Worm (Caenorhabditis elegans) whole organism, midembryonic: ENCODE results near the gene ZK154.1.

ENCODE experiments used
- T22C8.4 ChIP-seq: fragments of 200-800 bp; sonication (Bioruptor generic); IDR thresholded peaks from 2 replicates; pipeline ENCODE4 v1.3.6; 2022; ENCODE audit warnings: missing genetic modification characterization, missing compliant biosample characterization
- cog-1 ChIP-seq: sonication (generic microtip); optimal IDR thresholded peaks from 2 replicates; lab custom pipeline; 2016; ENCODE audit warnings: missing genetic modification characterization, missing compliant biosample characterization
- flt-1 ChIP-seq: fragments of 200-800 bp; sonication (Bioruptor generic); IDR thresholded peaks from 2 replicates; pipeline ENCODE4 v1.3.6; 2022; ENCODE audit warnings: missing genetic modification characterization, missing compliant biosample characterization
- klf-2 ChIP-seq: fragments of 200-800 bp; sonication (Bioruptor generic); conservative IDR thresholded peaks from 2 replicates; pipeline ENCODE4 v1.3.6; 2022; ENCODE audit warnings: missing genetic modification reagents, missing genetic modification characterization, missing compliant biosample characterization
- med-1 ChIP-seq: sonication (generic microtip); optimal IDR thresholded peaks from 2 replicates; lab custom pipeline; 2017; ENCODE audit warnings: missing genetic modification characterization, mild to moderate bottlenecking, missing compliant biosample characterization, antibody characterized with exemption, missing genetic modification reagents; ENCODE audit not compliant: insufficient read depth
- ref-1 ChIP-seq: fragments of 200-800 bp; sonication (Bioruptor generic); conservative IDR thresholded peaks from 2 replicates; pipeline ENCODE4 v1.3.6; 2022; ENCODE audit warnings: missing genetic modification reagents, missing genetic modification characterization, missing compliant biosample characterization
- tab-1 ChIP-seq: fragments of 200-800 bp; sonication (Bioruptor generic); IDR thresholded peaks from 2 replicates; pipeline ENCODE4 v1.3.6; 2022; ENCODE audit warnings: missing genetic modification characterization, missing compliant biosample characterization
- ztf-23 ChIP-seq: fragments of 200-800 bp; sonication (Bioruptor generic); IDR thresholded peaks from 2 replicates; pipeline ENCODE4 v1.3.6; 2022; ENCODE audit warnings: missing genetic modification reagents, missing genetic modification characterization, missing compliant biosample characterization
- ztf-29 ChIP-seq: fragments of 200-800 bp; sonication (Bioruptor generic); IDR thresholded peaks from 2 replicates; pipeline ENCODE4 v1.3.6; 2022; ENCODE audit warnings: missing genetic modification reagents, missing genetic modification characterization, missing compliant biosample characterization

ce11 chrX:7793377-7794041 lies 14.1 kb downstream of the ZK154.1 start, which contains the start of gene ZK154.6:
- TF ChIP-seq flt-1 (GFP tag; lab: Robert Waterston, UW): no peak
- TF ChIP-seq cog-1: no peak
- TF ChIP-seq klf-2 (GFP tag; lab: Robert Waterston, UW): no peak
- peak; percentile 59 for TF ChIP-seq T22C8.4 (GFP tag; lab: Robert Waterston, UW)
- TF ChIP-seq tab-1 (GFP tag; lab: Robert Waterston, UW): no peak
- no peak for TF ChIP-seq med-1
- no peak for TF ChIP-seq ref-1 (GFP tag; lab: Robert Waterston, UW)
- no peak for TF ChIP-seq ztf-23 (GFP tag; lab: Robert Waterston, UW)
- no peak for TF ChIP-seq ztf-29 (GFP tag; lab: Robert Waterston, UW)
